Worm (Caenorhabditis elegans) whole organism, young adult: Measurements from ENCODE around the gene cut-3.

Source experiments
- Y67H2A.10 ChIP-seq: fragments of 200-800 bp; sonication (Bioruptor generic); conservative IDR thresholded peaks from 2 replicates; pipeline ENCODE4 v1.3.6; 2022; ENCODE audit warnings: missing genetic modification reagents, missing genetic modification characterization, missing compliant biosample characterization
- Y95B8A.8 ChIP-seq: fragments of 200-800 bp; sonication (Bioruptor generic); IDR thresholded peaks from 2 replicates; pipeline ENCODE4 v1.3.6; 2022; ENCODE audit warnings: missing genetic modification reagents, missing genetic modification characterization, missing compliant biosample characterization
- ama-1 ChIP-seq, 3 experiments: fragments of 150-350 bp in 1 of 3; sonication (generic microtip) in 2 of 3; optimal IDR thresholded peaks; 2 replicates each; lab custom pipeline; 2014 to 2018; ENCODE audit warnings: missing biosample characterization in 2 of 3, missing genetic modification characterization in 2 of 3, missing genetic modification reagents in 2 of 3
- attf-5 ChIP-seq: fragments of 200-800 bp; sonication (Bioruptor generic); optimal IDR thresholded peaks from 2 replicates; lab custom pipeline; 2018; ENCODE audit warnings: mild to moderate bottlenecking, missing genetic modification characterization, missing compliant biosample characterization
- ceh-79 ChIP-seq: sonication (generic microtip); optimal IDR thresholded peaks from 2 replicates; lab custom pipeline; 2017; ENCODE audit warnings: mild to moderate bottlenecking, missing genetic modification characterization, missing compliant biosample characterization
- ekl-4 ChIP-seq: fragments of 200-800 bp; sonication (Bioruptor generic); IDR thresholded peaks from 2 replicates; pipeline ENCODE4 v1.3.6; 2022; ENCODE audit warnings: missing genetic modification reagents, missing genetic modification characterization, missing compliant biosample characterization
- fkh-3 ChIP-seq: sonication (generic microtip); optimal IDR thresholded peaks from 2 replicates; lab custom pipeline; 2016; ENCODE audit warnings: mild to moderate bottlenecking, missing genetic modification characterization, missing compliant biosample characterization
- hrde-1 ChIP-seq: sonication (generic microtip); optimal IDR thresholded peaks from 2 replicates; lab custom pipeline; 2016; ENCODE audit warnings: missing genetic modification characterization, mild to moderate bottlenecking, missing compliant biosample characterization, moderate library complexity, missing genotype, missing genetic modification reagents, borderline replicate concordance
- lin-35 ChIP-seq, 3 experiments: fragments of 150-350 bp in 2 of 3; sonication (generic microtip) in 1 of 3; optimal IDR thresholded peaks; 2 replicates each; lab custom pipeline; 2014 to 2018; ENCODE audit warnings: missing biosample characterization in 3 of 3, missing genetic modification characterization in 3 of 3, missing genetic modification reagents in 3 of 3
- rec-8 ChIP-seq, 2 experiments: sonication (generic microtip); optimal IDR thresholded peaks; 2 replicates each; lab custom pipeline; 2016; ENCODE audit warnings: mild to moderate bottlenecking in 2 of 2, missing genetic modification characterization in 2 of 2, missing genetic modification reagents in 2 of 2, missing genotype in 2 of 2, missing biosample characterization in 1 of 2, missing compliant biosample characterization in 1 of 2, moderate library complexity in 1 of 2
- unc-130 ChIP-seq: sonication (generic microtip); optimal IDR thresholded peaks from 2 replicates; lab custom pipeline; 2016; ENCODE audit warnings: missing genetic modification reagents, missing genetic modification characterization, missing compliant biosample characterization
- unc-62 ChIP-seq: fragments of 150-350 bp; optimal IDR thresholded peaks from 2 replicates; lab custom pipeline; 2014; ENCODE audit warnings: missing biosample characterization, missing genetic modification reagents, missing genetic modification characterization
- ztf-6 ChIP-seq: fragments of 200-800 bp; sonication (Bioruptor generic); IDR thresholded peaks from 2 replicates; pipeline ENCODE4 v1.3.6; 2022; ENCODE audit warnings: missing genetic modification reagents, missing genetic modification characterization, missing compliant biosample characterization

DNA sequence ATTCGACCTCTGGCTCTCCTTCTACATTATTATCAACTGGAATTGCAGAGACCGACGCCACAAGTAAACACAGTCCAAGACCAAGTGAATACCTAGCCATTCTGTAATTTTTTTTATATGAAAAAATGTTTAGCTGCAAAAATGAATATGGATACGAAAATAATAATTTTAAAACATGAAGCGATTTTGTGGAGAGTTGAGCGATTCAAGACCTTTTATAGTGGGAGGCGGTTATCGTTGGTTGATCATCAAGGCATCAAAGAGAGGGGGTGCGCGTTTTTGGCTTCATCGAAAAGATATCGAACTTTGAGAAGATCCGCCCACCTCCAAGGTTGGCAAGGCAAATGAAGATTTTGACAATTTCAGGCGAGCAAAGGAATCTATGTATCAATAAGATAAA, at the start of gene cut-3:
- no peak for TF ChIP-seq attf-5
- no peak for TF ChIP-seq ztf-6 (GFP tag; lab: Robert Waterston, UW)
- TF ChIP-seq hrde-1 (tag; lab: Kevin White, UChicago): no peak
- no peak for TF ChIP-seq unc-62 (GFP tag; lab: Kevin White, UChicago)
- TF ChIP-seq ekl-4: no peak
- no peak for TF ChIP-seq lin-35 (GFP tag; optimal IDR thresholded peaks at IDR 0.05; lab: Kevin White, UChicago)
- TF ChIP-seq Y95B8A.8 (GFP tag; lab: Robert Waterston, UW): no peak
- no peak for TF ChIP-seq ceh-79 (tag; lab: Kevin White, UChicago)
- no peak for TF ChIP-seq fkh-3 (tag; lab: Kevin White, UChicago)
- TF ChIP-seq Y67H2A.10: no peak
- no peak for TF ChIP-seq ama-1 (optimal IDR thresholded peaks at IDR 0.05; lab: Kevin White, UChicago)
- TF ChIP-seq ama-1 (GFP tag; optimal IDR thresholded peaks at IDR 0.05; lab: Kevin White, UChicago): no peak
- no peak for TF ChIP-seq unc-130 (GFP tag; lab: Kevin White, UChicago)
- no peak for TF ChIP-seq rec-8 (tag; optimal IDR thresholded peaks at IDR 0.05; lab: Kevin White, UChicago)
